Worm (Caenorhabditis elegans): ENCODE data around the gene ZC487.2.

ZC487.2 gene

DNA sequence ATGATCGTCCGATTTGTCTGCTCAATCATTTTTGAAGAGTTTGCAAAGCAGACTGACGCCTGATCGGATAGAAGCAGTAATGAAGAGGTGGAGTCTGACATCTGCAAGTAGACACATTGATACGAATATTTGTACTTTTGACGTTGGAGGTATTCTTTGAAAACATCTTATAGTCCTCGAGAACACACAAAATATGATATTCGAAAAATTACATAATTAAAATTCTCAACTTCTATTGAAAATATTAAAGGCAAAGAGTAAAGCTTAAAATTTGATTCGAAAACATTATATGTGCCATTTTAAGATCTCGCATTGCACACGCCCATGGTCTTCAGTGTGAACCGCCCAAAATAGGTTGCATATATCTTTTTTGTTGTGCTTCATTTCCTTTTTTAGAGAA, at the start of gene ZC487.2:
Gene ZC487.2 (minus strand): TSS at position 101 of the 400 bp plus-strand sequence.
- no peak for TF ChIP-seq nhr-28 (tag; optimal IDR thresholded peaks at IDR 0.05)
- TF ChIP-seq ceh-82 (tag; optimal IDR thresholded peaks at IDR 0.05) = no peak
- no peak for TF ChIP-seq daf-12 (tag; optimal IDR thresholded peaks at IDR 0.05)
- TF ChIP-seq ZK546.5 (tag; optimal IDR thresholded peaks at IDR 0.05) = no peak
- TF ChIP-seq ama-1 (optimal IDR thresholded peaks at IDR 0.05) = no peak
- no peak for TF ChIP-seq ceh-28 (tag; optimal IDR thresholded peaks at IDR 0.05)
- no peak for TF ChIP-seq snpc-4 (tag; optimal IDR thresholded peaks at IDR 0.05)
- no peak for TF ChIP-seq unc-39 (tag; optimal IDR thresholded peaks at IDR 0.05)
- TF ChIP-seq pqm-1 (tag; optimal IDR thresholded peaks at IDR 0.05) = no peak
- TF ChIP-seq aly-2 (tag; optimal IDR thresholded peaks at IDR 0.05) = no peak
- no peak for TF ChIP-seq jun-1 (tag; optimal IDR thresholded peaks at IDR 0.05)
- TF ChIP-seq ztf-11 (tag; optimal IDR thresholded peaks at IDR 0.05) = no peak
- TF ChIP-seq pha-4 (tag; optimal IDR thresholded peaks at IDR 0.05) = no peak
- no peak for TF ChIP-seq lin-39 (tag; optimal IDR thresholded peaks at IDR 0.05)
- no peak for TF ChIP-seq egl-27 (tag; optimal IDR thresholded peaks at IDR 0.05)
- TF ChIP-seq zag-1 (tag; optimal IDR thresholded peaks at IDR 0.05) = no peak
- TF ChIP-seq ceh-16 (tag; optimal IDR thresholded peaks at IDR 0.05) = no peak
- no peak for TF ChIP-seq hmg-11 (tag; optimal IDR thresholded peaks at IDR 0.05)
- no peak for TF ChIP-seq fos-1 (tag; optimal IDR thresholded peaks at IDR 0.05)

DNA sequence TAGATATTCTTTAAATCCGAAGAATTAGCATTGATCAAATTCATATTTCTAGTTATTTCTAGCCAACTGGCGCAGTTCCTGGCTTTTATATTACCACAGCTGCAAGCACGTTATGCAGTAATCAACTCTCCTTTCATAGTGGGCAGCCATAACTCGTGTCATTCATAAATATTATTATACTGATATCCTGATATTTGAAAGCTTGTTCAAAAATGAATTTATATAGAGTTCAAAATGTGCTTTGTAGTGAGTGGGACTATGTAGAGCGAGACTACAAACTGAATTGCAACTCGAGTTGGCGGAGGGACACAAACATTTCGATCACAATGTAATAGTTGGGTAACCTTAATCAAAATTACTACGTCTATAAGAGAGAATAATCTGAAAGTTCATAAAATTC, 49.4 kb upstream of the ZC487.2 start, which contains the start of gene srh-30:
Gene srh-30 (minus strand): TSS at position 101 of the 400 bp plus-strand sequence.
- TF ChIP-seq ceh-28 (tag; optimal IDR thresholded peaks at IDR 0.05) (no peak), nhr-237 (tag; optimal IDR thresholded peaks at IDR 0.05) (no peak), zag-1 (tag; optimal IDR thresholded peaks at IDR 0.05) (no peak), egl-5 (tag; optimal IDR thresholded peaks at IDR 0.05) (no peak), unc-62 (GFP tag; optimal IDR thresholded peaks at IDR 0.05) (no peak), pqm-1 (tag; optimal IDR thresholded peaks at IDR 0.05) (no peak), lin-15B (tag; optimal IDR thresholded peaks at IDR 0.05) (no peak)

DNA sequence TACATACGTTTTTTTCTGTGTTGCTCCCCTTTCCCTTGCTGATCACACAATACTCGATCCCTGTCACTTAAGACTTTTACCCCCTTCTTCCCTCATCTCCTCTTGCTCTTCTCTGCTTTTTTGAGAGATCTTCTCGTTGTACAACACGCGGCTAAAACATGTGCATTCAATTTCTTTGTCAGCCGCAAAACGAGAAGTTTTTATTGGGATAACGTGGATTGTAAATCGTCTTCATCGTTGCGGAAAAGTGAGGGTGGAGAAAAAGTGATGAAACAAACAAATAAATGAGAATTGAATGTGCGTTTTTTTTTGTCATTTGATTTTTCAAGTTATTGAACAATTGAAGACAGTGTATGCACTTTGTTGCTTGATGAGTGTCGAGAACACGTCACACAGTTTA, 47.2 kb upstream of the ZC487.2 start:
- TF ChIP-seq ztf-4 (tag; optimal IDR thresholded peaks at IDR 0.05) (no peak), egl-5 (tag; optimal IDR thresholded peaks at IDR 0.05) (no peak), daf-12 (tag; optimal IDR thresholded peaks at IDR 0.05) (no peak), unc-39 (tag; optimal IDR thresholded peaks at IDR 0.05) (no peak), nhr-11 (tag; optimal IDR thresholded peaks at IDR 0.05) (no peak), zag-1 (tag; optimal IDR thresholded peaks at IDR 0.05) (no peak), ZK546.5 (tag; optimal IDR thresholded peaks at IDR 0.05) (no peak), nhr-43 (tag; optimal IDR thresholded peaks at IDR 0.05; ENCODE audit: poor library complexity, severe bottlenecking) (no peak), egl-27 (tag; optimal IDR thresholded peaks at IDR 0.05) (no peak), skn-1 (tag; optimal IDR thresholded peaks at IDR 0.05) (no peak), nhr-76 (tag; optimal IDR thresholded peaks at IDR 0.05) (no peak), jun-1 (tag; optimal IDR thresholded peaks at IDR 0.05) (no peak), mdl-1 (tag; optimal IDR thresholded peaks at IDR 0.05) (no peak), eor-1 (tag; optimal IDR thresholded peaks at IDR 0.05) (no peak)

DNA sequence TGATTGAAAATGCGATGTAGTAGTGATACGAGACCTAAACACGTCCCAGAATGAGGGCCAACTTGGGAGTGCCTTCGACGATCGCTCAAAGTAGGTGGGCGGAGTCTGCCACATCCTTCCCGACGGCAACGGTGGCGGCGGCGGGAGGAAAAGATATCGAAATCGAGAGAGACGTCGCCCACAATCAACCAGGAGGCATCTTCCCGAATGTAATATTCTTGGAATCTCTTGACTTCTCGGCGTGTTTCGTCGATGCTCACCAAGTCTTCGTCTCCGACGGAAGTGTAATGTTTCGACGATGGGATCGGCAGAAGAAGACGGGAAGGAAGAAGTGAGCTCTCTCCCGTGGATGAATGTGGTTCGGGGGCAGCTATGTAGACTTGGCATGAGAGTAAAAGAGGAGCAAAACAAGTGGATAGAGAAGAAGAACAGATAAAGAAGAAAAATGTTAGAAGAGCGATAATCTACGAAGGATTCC, 46.2 kb upstream of the ZC487.2 start, which contains the start of the genes T25F10.1 and clik-1:
Gene T25F10.1 (plus strand): TSS at position 51 of the 478 bp plus-strand sequence.
Gene clik-1 (minus strand): TSS at position 281 of the 478 bp plus-strand sequence.
- no peak for TF ChIP-seq ama-1 (optimal IDR thresholded peaks at IDR 0.05)
- no peak for TF ChIP-seq hmg-11 (tag; optimal IDR thresholded peaks at IDR 0.05)
- TF ChIP-seq nfya-1 (tag; optimal IDR thresholded peaks at IDR 0.05; ENCODE audit: insufficient read depth) = peak; percentile 17
- no peak for TF ChIP-seq snpc-4 (tag; optimal IDR thresholded peaks at IDR 0.05)

DNA sequence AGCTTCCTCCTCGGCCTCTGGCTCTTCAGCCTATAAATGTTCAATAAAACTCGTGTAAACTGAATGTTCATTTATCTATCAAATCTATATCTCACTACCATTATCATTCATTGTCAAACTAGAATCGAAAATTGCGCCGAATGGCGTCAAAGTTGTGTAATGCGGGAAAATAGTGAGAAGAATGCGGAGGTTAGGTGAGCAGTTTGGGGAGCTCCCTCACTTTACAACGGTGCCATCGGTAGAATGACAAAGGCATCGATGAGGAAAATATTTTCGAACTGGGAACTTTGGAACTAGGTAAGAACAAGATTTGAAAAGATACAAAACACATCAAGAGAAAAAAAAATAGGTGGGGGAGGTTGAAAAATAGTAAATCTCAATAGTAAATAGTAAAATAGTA, 45.3 kb upstream of the ZC487.2 start:
- TF ChIP-seq ZK546.5 (tag; optimal IDR thresholded peaks at IDR 0.05) (no peak), elt-3 (tag; optimal IDR thresholded peaks at IDR 0.05) (no peak), nhr-11 (tag; optimal IDR thresholded peaks at IDR 0.05) (no peak), daf-12 (tag; optimal IDR thresholded peaks at IDR 0.05) (no peak)

DNA sequence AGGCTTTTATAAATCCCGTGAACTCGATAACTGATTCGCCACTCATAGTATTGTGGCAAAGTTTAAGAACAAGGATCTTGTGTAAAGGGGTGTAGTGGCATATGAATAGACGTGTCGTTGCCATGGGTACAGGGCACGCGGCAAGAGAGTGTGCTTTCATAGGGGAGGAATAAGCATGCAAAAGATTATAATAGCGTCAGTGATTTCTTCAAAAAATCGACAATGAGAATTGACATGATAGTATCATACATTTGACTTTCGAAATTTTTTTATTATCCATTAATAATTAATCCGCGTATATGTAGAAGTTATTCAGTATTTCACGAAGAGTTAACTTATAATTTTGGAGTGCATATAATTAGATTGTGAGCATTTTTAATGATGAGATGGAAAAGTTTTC, 42.7 kb upstream of the ZC487.2 start, which contains the start of gene bbs-8:
Gene bbs-8 (minus strand): TSS at position 101 of the 400 bp plus-strand sequence.
- no peak for TF ChIP-seq fkh-2 (tag; optimal IDR thresholded peaks at IDR 0.05)
- TF ChIP-seq skn-1 (tag; optimal IDR thresholded peaks at IDR 0.05) = no peak
